Worm (Caenorhabditis elegans): Measurements from ENCODE around the gene W09D6.4.

Gene W09D6.4

ce11 chrIII:11091651-11092278, 12.2 kb downstream of the W09D6.4 start:
- TF ChIP-seq T22C8.4 (GFP tag; IDR thresholded peaks at IDR 0.05) (no peak; the same call in 1 of the 2 replicates), flt-1 (GFP tag; IDR thresholded peaks at IDR 0.05) (peak; percentile 65; the same call in 1 of the 2 replicates), ztf-23 (GFP tag; IDR thresholded peaks at IDR 0.05) (peak; percentile 68), ref-1 (GFP tag; conservative IDR thresholded peaks at IDR 0.05) (no peak), tab-1 (GFP tag; IDR thresholded peaks at IDR 0.05) (0 out of 2 replicates have a peak, but pooled peaks have one; percentile 37), klf-2 (GFP tag; conservative IDR thresholded peaks at IDR 0.05) (peak; percentile 72; the same call in 1 of the 2 replicates), cog-1 (tag; optimal IDR thresholded peaks at IDR 0.05) (no peak)

- TF ChIP-seq tab-1 (GFP tag; IDR thresholded peaks at IDR 0.05) (no peak), flt-1 (GFP tag; IDR thresholded peaks at IDR 0.05) (peak; percentile 31; the same call in 1 of the 2 replicates), ztf-29 (GFP tag; IDR thresholded peaks at IDR 0.05) (no peak), T22C8.4 (GFP tag; IDR thresholded peaks at IDR 0.05) (no peak), ref-1 (GFP tag; conservative IDR thresholded peaks at IDR 0.05) (no peak), klf-2 (GFP tag; conservative IDR thresholded peaks at IDR 0.05) (0 out of 2 replicates have a peak, but pooled peaks have one; percentile 63), med-1 (GFP tag; optimal IDR thresholded peaks at IDR 0.05; ENCODE audit: insufficient read depth) (no peak), cog-1 (tag; optimal IDR thresholded peaks at IDR 0.05) (no peak), ztf-23 (GFP tag; IDR thresholded peaks at IDR 0.05) (peak; percentile 77)
These were observed 13.9 kb downstream of the W09D6.4 start for ce11 chrIII:11093489-11093888.

ce11 chrIII:11095687-11096086, 16.1 kb downstream of the W09D6.4 start:
- no peak for TF ChIP-seq T22C8.4 (GFP tag; IDR thresholded peaks at IDR 0.05)
- TF ChIP-seq tab-1 (GFP tag; IDR thresholded peaks at IDR 0.05): no peak
- TF ChIP-seq ref-1 (GFP tag; conservative IDR thresholded peaks at IDR 0.05): no peak
- TF ChIP-seq ztf-29 (GFP tag; IDR thresholded peaks at IDR 0.05): no peak
- TF ChIP-seq flt-1 (GFP tag; IDR thresholded peaks at IDR 0.05): no peak
- no peak for TF ChIP-seq ztf-23 (GFP tag; IDR thresholded peaks at IDR 0.05)
- no peak for TF ChIP-seq klf-2 (GFP tag; conservative IDR thresholded peaks at IDR 0.05)
- TF ChIP-seq cog-1 (tag; optimal IDR thresholded peaks at IDR 0.05): no peak
- no peak for TF ChIP-seq med-1 (GFP tag; optimal IDR thresholded peaks at IDR 0.05; ENCODE audit: insufficient read depth)

ce11 chrIII:11099864-11100263, 20.3 kb downstream of the W09D6.4 start, which contains the start of gene hmt-1:
TSS of gene hmt-1 (minus strand) at chrIII:11099964.
- no peak for TF ChIP-seq tab-1 (GFP tag; IDR thresholded peaks at IDR 0.05)
- no peak for TF ChIP-seq med-1 (GFP tag; optimal IDR thresholded peaks at IDR 0.05; ENCODE audit: insufficient read depth)
- TF ChIP-seq ztf-23 (GFP tag; IDR thresholded peaks at IDR 0.05): no peak
- no peak for TF ChIP-seq T22C8.4 (GFP tag; IDR thresholded peaks at IDR 0.05)
- TF ChIP-seq klf-2 (GFP tag; conservative IDR thresholded peaks at IDR 0.05): no peak
- TF ChIP-seq ref-1 (GFP tag; conservative IDR thresholded peaks at IDR 0.05): no peak
- TF ChIP-seq flt-1 (GFP tag; IDR thresholded peaks at IDR 0.05): no peak
- TF ChIP-seq cog-1 (tag; optimal IDR thresholded peaks at IDR 0.05): no peak
- no peak for TF ChIP-seq ztf-29 (GFP tag; IDR thresholded peaks at IDR 0.05)

- no peak for TF ChIP-seq T22C8.4 (GFP tag; IDR thresholded peaks at IDR 0.05)
- no peak for TF ChIP-seq ztf-29 (GFP tag; IDR thresholded peaks at IDR 0.05)
- no peak for TF ChIP-seq flt-1 (GFP tag; IDR thresholded peaks at IDR 0.05)
- TF ChIP-seq ref-1 (GFP tag; conservative IDR thresholded peaks at IDR 0.05): no peak
- TF ChIP-seq med-1 (GFP tag; optimal IDR thresholded peaks at IDR 0.05; ENCODE audit: insufficient read depth): no peak
- no peak for TF ChIP-seq ztf-23 (GFP tag; IDR thresholded peaks at IDR 0.05)
- TF ChIP-seq cog-1 (tag; optimal IDR thresholded peaks at IDR 0.05): no peak
These were observed 21.7 kb downstream of the W09D6.4 start for ce11 chrIII:11101246-11101645.

- no peak for TF ChIP-seq ztf-23 (GFP tag; IDR thresholded peaks at IDR 0.05)
- TF ChIP-seq flt-1 (GFP tag; IDR thresholded peaks at IDR 0.05): no peak
- no peak for TF ChIP-seq ztf-29 (GFP tag; IDR thresholded peaks at IDR 0.05)
- TF ChIP-seq T22C8.4 (GFP tag; IDR thresholded peaks at IDR 0.05): no peak
- no peak for TF ChIP-seq ref-1 (GFP tag; conservative IDR thresholded peaks at IDR 0.05)
- no peak for TF ChIP-seq klf-2 (GFP tag; conservative IDR thresholded peaks at IDR 0.05)
- TF ChIP-seq med-1 (GFP tag; optimal IDR thresholded peaks at IDR 0.05; ENCODE audit: insufficient read depth): no peak
- no peak for TF ChIP-seq tab-1 (GFP tag; IDR thresholded peaks at IDR 0.05)
- no peak for TF ChIP-seq cog-1 (tag; optimal IDR thresholded peaks at IDR 0.05)
These were observed 27.8 kb downstream of the W09D6.4 start for ce11 chrIII:11107327-11107726.

- TF ChIP-seq T22C8.4 (GFP tag; IDR thresholded peaks at IDR 0.05) (0 out of 2 replicates have a peak, but pooled peaks have one; percentile 5), flt-1 (GFP tag; IDR thresholded peaks at IDR 0.05) (peak; percentile 42; the same call in 1 of the 2 replicates), ztf-29 (GFP tag; IDR thresholded peaks at IDR 0.05) (no peak), ref-1 (GFP tag; conservative IDR thresholded peaks at IDR 0.05) (no peak), ztf-23 (GFP tag; IDR thresholded peaks at IDR 0.05) (0 out of 2 replicates have a peak, but pooled peaks have one; percentile 40)
These were observed 31.2 kb downstream of the W09D6.4 start for ce11 chrIII:11110756-11111155.

- 0 out of 2 replicates have a peak, but pooled peaks have one; percentile 61 for TF ChIP-seq ztf-23 (GFP tag; IDR thresholded peaks at IDR 0.05)
- no peak for TF ChIP-seq tab-1 (GFP tag; IDR thresholded peaks at IDR 0.05)
- TF ChIP-seq klf-2 (GFP tag; conservative IDR thresholded peaks at IDR 0.05): 0 out of 2 replicates have a peak, but pooled peaks have one; percentile 13
- TF ChIP-seq ref-1 (GFP tag; conservative IDR thresholded peaks at IDR 0.05): no peak
- no peak for TF ChIP-seq ztf-29 (GFP tag; IDR thresholded peaks at IDR 0.05)
- no peak for TF ChIP-seq flt-1 (GFP tag; IDR thresholded peaks at IDR 0.05)
These were observed 33.2 kb downstream of the W09D6.4 start for ce11 chrIII:11112718-11113117.

- TF ChIP-seq cog-1 (tag; optimal IDR thresholded peaks at IDR 0.05) (no peak), tab-1 (GFP tag; IDR thresholded peaks at IDR 0.05) (no peak)
These were observed 34.3 kb downstream of the W09D6.4 start for ce11 chrIII:11113845-11114244.

ce11 chrIII:11115956-11116355, 36.4 kb downstream of the W09D6.4 start:
- TF ChIP-seq cog-1 (tag; optimal IDR thresholded peaks at IDR 0.05) (no peak), ztf-23 (GFP tag; IDR thresholded peaks at IDR 0.05) (no peak), med-1 (GFP tag; optimal IDR thresholded peaks at IDR 0.05; ENCODE audit: insufficient read depth) (no peak), ref-1 (GFP tag; conservative IDR thresholded peaks at IDR 0.05) (no peak), ztf-29 (GFP tag; IDR thresholded peaks at IDR 0.05) (no peak), klf-2 (GFP tag; conservative IDR thresholded peaks at IDR 0.05) (no peak), tab-1 (GFP tag; IDR thresholded peaks at IDR 0.05) (no peak), T22C8.4 (GFP tag; IDR thresholded peaks at IDR 0.05) (no peak), flt-1 (GFP tag; IDR thresholded peaks at IDR 0.05) (no peak)

Data from whole organism, midembryonic.